Worm (Caenorhabditis elegans): Measurements from ENCODE around the gene srxa-19.

DNA sequence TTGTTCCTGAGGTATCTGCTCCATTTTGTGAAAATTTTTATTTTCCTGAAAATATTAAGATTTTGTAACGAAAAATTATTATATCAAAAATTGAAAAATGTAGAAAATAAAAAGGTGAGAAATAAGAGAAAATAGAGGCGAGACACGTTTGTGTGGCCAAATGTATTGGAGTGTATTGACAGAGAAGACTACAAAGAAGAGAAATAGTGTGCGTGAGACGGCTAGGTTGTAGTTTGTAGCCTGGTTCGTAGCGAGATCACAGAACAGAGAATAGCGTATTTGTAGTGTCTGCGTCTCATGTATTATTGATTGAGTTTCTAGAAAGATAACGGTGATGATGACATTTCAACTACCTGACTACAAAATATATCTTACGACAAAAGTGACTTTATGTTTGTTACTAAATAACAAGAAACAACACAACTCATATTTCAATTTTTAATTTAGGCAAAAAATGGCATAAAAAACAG, 38.5 kb downstream of the srxa-19 start, which contains the start of gene nhr-12:
- TF ChIP-seq him-1 (tag; optimal IDR thresholded peaks at IDR 0.05) (no peak), W03F9.2 (tag; optimal IDR thresholded peaks at IDR 0.05) (no peak), dao-5 (tag; optimal IDR thresholded peaks at IDR 0.05) (no peak)
